Worm (Caenorhabditis elegans): ENCODE measurements around the gene F16G10.9.

The F16G10.9 gene

DNA sequence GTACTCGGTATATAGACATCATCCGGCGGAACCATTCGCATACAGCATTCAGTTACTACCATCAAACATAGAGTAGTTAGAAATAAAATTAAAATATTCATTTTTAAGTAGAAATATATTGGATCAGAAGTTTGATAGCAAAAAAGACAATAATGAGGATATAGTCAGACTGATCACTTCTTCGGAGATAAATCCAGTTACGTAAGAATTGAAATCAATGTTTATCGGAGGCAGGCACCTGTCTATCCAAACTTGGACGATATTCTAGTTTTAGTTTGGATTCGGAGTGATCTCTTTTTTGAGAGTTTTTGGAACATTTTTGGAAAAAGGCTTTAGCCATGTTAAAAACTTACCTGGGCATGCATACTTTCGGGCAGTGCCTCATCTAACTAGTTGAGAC lies 2.1 kb downstream of the F16G10.9 start, which contains the start of gene F16G10.8:
Gene F16G10.8 (minus strand): TSS at position 101 of the 400 bp plus-strand sequence.
- TF ChIP-seq unc-62 (GFP tag; optimal IDR thresholded peaks at IDR 0.05), result no peak

DNA sequence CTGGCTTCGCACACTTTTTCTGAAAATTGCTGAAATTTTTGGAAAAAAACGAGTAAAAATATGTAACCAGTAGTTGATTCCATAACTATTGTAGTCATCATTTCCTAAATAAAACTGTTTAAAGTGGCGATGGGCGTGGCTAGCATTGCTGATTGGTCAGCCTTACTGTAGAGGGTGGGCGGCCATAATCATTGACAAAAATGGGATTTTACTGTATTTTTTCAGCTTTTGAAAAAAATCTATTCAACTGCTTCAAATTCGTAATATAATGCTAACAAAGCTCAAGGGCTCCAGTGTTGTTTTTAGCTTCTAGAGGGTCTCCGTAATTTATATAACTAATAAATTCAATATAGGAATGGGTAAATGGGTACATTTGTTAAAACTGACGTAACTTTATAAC lies 5.2 kb downstream of the F16G10.9 start, which contains the start of gene F16G10.7:
Gene F16G10.7 (minus strand): TSS at position 101 of the 400 bp plus-strand sequence.
- TF ChIP-seq unc-62 (GFP tag; optimal IDR thresholded peaks at IDR 0.05), result no peak

ce11 chrII:2379673-2380072 lies 5.7 kb downstream of the F16G10.9 start:
- TF ChIP-seq unc-62 (GFP tag; optimal IDR thresholded peaks at IDR 0.05), result no peak

- TF ChIP-seq unc-62 (GFP tag; optimal IDR thresholded peaks at IDR 0.05), result no peak
These were observed 6.9 kb downstream of the F16G10.9 start for ce11 chrII:2378465-2379009.

DNA sequence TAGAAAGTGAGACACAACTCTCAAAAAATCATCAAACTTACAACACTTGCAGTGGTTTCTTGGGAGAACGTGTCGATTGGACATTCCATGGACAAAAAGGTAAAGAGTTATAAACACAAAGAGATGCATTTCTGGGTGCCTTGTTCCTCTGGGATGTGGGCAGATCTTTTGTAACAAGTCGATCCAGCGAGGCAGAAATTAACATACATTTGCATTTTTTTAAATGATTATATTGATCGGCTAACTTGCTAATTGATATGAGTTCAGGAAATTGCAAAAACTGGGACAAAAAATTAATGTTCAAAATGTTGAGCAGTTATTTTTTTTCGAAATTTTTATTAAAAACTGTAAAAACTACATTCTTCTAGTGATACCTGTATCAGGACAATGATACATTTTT lies 7.6 kb downstream of the F16G10.9 start, which contains the start of gene F16G10.6:
Gene F16G10.6 (minus strand): TSS at position 101 of the 400 bp plus-strand sequence.
- no peak for TF ChIP-seq unc-62 (GFP tag; optimal IDR thresholded peaks at IDR 0.05)

DNA sequence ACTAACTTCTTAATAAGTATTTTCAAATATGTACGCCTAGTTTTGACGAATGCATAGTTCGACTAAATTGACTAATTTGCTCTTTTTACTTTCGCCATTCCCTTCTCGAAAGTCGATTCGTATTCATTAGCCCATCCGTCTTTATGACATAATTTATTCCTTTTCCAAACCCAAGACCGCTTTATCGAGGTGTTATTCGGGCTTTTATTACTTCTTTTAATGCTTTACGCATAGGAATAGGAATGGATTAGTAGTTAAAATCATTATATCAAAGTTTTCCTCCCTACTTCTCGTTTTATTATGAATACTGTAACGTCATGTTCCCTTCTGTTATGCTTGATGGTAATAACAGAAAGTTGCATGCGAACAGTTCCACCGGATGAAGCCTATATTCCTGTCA lies 10.4 kb downstream of the F16G10.9 start, which contains the start of gene F16G10.2:
Gene F16G10.2 (plus strand): TSS at position 301 of the 400 bp plus-strand sequence.
- TF ChIP-seq unc-62 (GFP tag; optimal IDR thresholded peaks at IDR 0.05), result no peak

- TF ChIP-seq unc-62 (GFP tag; optimal IDR thresholded peaks at IDR 0.05), result no peak
These were observed 13.3 kb downstream of the F16G10.9 start, which contains the start of gene F16G10.3 for ce11 chrII:2372090-2372489. TSS of gene F16G10.3 (plus strand) at chrII:2372390.

ce11 chrII:2368956-2369355 lies 16.4 kb downstream of the F16G10.9 start, which contains the start of gene hpo-25:
TSS of gene hpo-25 (plus strand) at chrII:2369256.
- TF ChIP-seq unc-62 (GFP tag; optimal IDR thresholded peaks at IDR 0.05), result no peak

DNA sequence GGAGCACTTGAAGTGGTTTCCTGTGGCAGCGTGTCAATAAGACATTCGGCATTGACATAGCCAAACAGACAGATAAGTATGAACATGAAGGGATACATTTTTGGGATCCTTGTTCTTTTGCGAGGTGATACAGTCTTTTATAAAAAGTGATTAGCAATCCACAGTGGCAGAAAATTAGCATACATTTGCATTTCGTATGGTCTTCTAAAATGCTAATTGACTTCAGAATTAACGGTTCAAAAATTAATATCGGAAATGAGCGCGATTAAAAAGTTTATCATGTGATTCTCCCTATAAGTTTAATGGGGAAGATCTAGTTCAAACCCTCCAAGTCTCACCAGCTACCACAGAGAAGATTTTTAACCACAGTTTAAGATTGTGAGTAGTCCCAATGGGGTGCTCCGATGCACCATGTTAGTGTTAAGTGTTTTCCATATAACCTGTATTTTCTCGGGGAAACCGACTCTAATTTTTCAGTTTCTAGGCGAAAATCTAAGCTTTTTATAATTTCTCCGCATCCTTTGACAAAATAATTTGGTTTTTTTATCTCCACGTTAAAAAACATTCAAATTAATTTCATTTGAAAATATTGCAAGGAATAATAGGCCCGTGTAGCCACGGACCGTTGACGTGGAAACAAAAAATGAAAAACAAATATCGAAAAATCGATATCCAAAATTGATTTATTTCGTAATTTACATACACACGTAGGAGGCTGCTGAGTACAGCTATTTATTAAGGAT lies 18.6 kb downstream of the F16G10.9 start, which contains the start of the genes F43C11.12 and F16G10.5:
Gene F43C11.12 (minus strand): TSS at position 101 of the 743 bp plus-strand sequence.
Gene F16G10.5 (plus strand): TSS at position 693 of the 743 bp plus-strand sequence.
- no peak for TF ChIP-seq unc-62 (GFP tag; optimal IDR thresholded peaks at IDR 0.05)

DNA sequence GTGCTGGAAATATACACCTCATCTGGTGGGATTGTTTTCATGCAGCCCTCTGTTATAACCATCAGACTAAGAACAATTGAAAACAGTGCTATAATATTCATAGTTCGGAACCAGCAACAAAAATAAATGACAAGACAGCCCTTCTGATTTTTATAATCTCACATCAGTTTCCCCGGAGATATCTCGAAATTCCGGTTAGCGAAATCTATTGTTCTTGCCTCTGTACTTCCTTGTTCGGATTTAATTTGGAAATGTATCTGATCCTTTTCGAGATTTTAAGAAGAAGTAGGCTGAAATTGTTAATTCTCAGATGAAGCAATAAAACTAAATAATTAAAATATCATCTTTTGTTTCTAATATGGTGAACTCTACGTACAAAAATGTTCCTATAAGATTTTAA lies 21.7 kb downstream of the F16G10.9 start, which contains the start of gene F43C11.11:
Gene F43C11.11 (minus strand): TSS at position 101 of the 400 bp plus-strand sequence.
- no peak for TF ChIP-seq unc-62 (GFP tag; optimal IDR thresholded peaks at IDR 0.05)

DNA sequence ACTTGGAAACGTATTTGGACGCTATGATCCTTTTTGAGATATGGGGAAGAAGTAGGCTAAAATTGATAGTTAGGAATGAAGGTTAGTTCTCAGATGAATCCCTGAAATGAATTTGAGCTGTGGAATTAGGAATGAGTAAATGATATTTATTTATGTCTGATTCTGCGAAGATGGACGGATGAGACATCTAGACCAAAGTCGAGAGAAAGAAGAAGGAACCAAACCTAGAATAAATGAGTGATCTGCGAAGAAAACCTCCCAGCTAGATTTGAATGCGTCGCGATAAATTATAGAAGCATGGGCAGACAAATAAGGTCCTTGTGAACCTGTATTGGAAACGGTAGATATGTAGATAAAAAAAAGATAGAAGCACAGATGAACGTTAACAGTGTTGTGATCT lies 25.4 kb downstream of the F16G10.9 start, which contains the start of gene F43C11.16:
Gene F43C11.16 (minus strand): TSS at position 101 of the 400 bp plus-strand sequence.
- TF ChIP-seq unc-62 (GFP tag; optimal IDR thresholded peaks at IDR 0.05), result no peak

DNA sequence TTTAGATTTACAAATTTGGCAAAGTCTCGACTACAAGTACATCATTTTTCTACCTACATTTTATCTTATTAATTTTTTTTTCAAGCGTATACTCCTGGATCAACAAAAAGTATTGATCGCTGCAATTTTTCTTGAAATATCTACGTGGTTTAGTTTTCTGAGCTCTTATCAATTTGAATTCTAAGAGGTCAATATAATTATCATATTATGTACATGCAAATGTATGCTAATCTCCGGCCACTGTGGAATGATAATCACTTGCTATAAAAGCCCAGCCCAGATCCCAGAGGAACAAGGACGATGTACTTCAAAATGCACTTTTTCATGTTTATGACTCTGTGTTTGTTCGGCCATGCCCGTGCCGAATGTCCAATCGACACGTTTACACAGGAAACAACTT lies 28.6 kb downstream of the F16G10.9 start, which contains the start of gene F43C11.1:
Gene F43C11.1 (plus strand): TSS at position 301 of the 400 bp plus-strand sequence.
- no peak for TF ChIP-seq unc-62 (GFP tag; optimal IDR thresholded peaks at IDR 0.05)

ce11 chrII:2354476-2354875 lies 30.9 kb downstream of the F16G10.9 start, which contains the start of gene F43C11.2:
TSS of gene F43C11.2 (plus strand) at chrII:2354776.
- TF ChIP-seq unc-62 (GFP tag; optimal IDR thresholded peaks at IDR 0.05), result no peak

- TF ChIP-seq unc-62 (GFP tag; optimal IDR thresholded peaks at IDR 0.05), result no peak
These were observed 32.4 kb downstream of the F16G10.9 start, which contains the start of gene F43C11.3 for ce11 chrII:2353012-2353411. TSS of gene F43C11.3 (plus strand) at chrII:2353312.

DNA sequence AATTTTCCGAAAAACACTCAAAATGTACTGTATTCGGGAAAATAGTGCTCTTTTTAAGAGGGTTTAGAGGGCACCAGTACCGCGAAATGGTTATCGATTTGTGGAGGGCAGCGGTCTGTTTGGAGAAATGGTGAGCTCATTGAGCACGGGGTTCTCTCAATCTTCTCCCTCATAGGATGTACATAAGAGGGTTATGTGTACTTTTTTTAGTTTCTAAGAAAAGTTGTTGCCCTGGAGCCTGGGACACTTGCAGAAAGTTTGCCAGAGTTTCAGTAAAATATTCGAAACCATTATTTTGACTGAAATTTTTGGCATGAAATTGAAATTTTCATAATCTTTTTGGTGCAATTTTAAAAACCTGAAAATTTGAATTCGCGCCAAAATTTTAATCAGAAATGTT lies 32.8 kb downstream of the F16G10.9 start, which contains the start of gene F43C11.10:
Gene F43C11.10 (minus strand): TSS at position 101 of the 400 bp plus-strand sequence.
- TF ChIP-seq unc-62 (GFP tag; optimal IDR thresholded peaks at IDR 0.05), result no peak

DNA sequence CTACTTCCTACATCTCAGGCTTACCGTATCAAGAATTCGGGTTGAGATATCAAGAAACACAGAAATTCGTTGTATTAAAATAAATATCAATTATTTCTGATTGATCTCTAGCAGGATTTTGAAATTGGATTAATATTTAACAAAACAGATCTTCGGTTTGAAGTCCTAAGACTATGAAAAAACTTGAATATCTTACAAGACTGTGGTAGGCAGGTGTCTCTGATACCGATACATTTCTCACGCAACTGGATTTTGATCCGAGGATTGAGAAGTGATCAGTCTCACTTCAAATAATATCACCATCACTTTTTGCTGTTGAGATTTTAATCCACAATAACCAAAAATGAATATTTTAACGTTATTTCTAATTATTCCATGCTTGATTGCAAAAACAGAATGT lies 38.7 kb downstream of the F16G10.9 start, which contains the start of gene F43C11.4:
Gene F43C11.4 (plus strand): TSS at position 301 of the 400 bp plus-strand sequence.
- TF ChIP-seq unc-62 (GFP tag; optimal IDR thresholded peaks at IDR 0.05), result no peak
